Fruit fly (Drosophila melanogaster): ENCODE measurements around the gene SkpD.

The SkpD gene

DNA sequence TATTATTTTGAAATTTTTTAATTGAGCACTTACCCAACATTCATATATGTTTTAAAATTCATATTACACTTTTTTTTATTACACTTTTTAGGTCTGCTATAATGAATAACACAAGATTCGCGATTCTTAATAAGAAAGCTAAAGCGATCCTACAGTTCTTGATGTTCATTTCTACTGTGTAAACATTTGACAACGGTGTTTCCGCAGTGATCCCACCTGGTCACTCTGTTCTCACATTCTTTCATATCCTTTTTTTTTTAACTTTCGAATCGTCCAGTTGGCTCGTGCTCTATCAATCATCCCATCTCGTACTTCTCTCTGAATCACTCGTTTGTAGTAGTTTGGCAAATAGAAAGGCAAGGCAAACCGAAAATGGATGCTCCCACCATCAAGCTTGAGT lies at the start of gene SkpD:
TSS of gene SkpD (plus strand) at position 301 of the 400 bp plus-strand sequence.
- TF ChIP-seq Myc (optimal IDR thresholded peaks at IDR 0.05) (no peak), psq (optimal IDR thresholded peaks at IDR 0.05) (no peak), h (optimal IDR thresholded peaks at IDR 0.05) (no peak), insv (optimal IDR thresholded peaks at IDR 0.05) (no peak), ttk (optimal IDR thresholded peaks at IDR 0.05) (no peak), Sin3A (optimal IDR thresholded peaks at IDR 0.05) (no peak)

DNA sequence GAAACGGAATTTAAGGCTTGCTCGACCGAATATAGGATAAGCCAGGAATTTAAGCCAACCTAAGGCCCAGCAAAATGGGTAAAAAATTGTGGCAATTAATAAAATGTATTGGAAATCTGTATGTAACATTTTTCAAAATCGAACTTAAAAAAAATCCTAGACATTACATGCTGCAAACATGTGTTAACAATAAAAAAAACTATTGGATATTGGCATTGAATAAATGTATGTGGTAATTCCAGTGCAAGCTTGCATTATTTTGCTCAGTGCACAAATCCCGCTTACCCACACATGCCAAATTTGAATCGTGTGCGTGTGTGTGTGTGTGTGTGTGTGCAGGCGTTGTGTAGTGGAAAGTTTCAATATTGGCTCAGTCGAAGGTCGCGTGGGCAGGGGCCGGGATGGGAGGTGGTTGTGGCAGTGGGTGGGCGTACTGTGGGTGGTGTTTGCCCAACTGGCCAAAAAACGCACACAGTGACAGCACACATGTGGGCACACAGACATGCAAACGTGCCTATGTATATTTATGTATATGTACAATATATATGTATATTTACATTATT lies 49.0 kb upstream of the SkpD start:
- TF ChIP-seq psq (optimal IDR thresholded peaks at IDR 0.05) = no peak
- TF ChIP-seq h (optimal IDR thresholded peaks at IDR 0.05) = no peak
- no peak for TF ChIP-seq Myc (optimal IDR thresholded peaks at IDR 0.05)
- TF ChIP-seq insv (optimal IDR thresholded peaks at IDR 0.05) = no peak
- TF ChIP-seq ttk (optimal IDR thresholded peaks at IDR 0.05) = no peak
- TF ChIP-seq Sin3A (optimal IDR thresholded peaks at IDR 0.05) = no peak

DNA sequence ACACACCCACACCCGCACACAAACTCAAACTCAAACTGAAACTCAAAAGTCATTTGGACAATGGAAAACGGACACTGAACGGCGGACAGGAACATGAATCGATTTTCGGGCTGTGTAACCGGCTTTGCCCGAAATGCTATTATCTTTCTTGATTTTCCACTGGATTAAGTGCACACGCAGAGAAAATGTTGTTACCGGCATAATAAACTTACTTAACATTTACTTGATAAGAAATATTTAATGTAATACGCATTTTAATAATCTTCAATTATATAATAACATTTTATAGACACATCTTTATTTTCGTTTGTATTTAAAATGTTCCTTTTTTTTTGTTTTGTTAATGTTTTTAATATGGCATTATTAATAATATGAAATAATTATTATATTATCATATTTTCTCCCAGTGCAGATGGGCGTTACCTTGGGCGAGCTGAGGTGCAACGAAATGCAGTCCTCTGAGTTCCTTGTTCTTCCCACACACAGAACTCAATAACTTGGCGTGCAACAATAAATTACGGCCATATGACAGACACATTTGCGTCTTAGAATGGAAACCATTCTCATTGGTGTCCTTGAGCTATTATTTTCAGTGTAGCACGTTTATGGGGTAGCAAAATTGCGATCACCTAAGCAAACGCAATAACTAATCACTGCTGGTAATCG lies 47.6 kb upstream of the SkpD start, which contains the start of gene CG12702:
TSS of gene CG12702 (minus strand) at position 51 of the 666 bp plus-strand sequence.
- TF ChIP-seq Sin3A (optimal IDR thresholded peaks at IDR 0.05) (no peak), ttk (optimal IDR thresholded peaks at IDR 0.05) (no peak), insv (optimal IDR thresholded peaks at IDR 0.05) (no peak), psq (optimal IDR thresholded peaks at IDR 0.05) (no peak), Myc (optimal IDR thresholded peaks at IDR 0.05) (no peak), h (optimal IDR thresholded peaks at IDR 0.05) (no peak)

DNA sequence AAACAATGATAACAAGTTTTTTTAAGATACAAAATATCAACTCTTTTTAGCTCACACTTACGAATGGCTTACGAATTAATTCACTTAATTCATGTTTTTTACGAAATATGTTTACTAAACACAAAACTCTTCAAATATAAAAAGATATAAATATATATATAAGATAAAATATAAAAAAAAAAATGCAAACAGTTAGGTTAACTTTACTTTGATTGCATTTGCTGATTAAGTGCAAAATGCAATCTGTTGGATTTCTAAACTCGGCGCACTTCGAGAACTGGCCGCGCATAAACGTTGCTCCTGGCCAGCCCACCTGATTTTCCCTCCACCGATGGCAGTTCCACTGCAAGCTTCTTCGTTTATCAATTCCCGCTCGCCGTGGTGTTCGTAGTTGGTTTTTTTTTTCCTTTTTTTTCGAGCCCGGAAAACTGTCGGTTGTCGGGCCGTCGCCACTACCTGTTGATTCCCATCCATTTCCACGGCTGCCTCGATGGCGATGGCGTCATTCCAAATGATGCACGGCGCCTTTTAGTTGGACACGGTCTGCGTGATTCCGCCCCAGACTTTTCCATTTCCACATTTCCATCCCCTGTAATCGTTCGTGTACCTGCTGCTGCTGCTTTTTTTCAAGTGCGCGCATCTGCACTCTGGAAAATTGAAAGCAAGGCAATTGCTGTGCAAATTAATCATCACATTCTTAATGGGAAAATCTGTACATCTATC lies 46.9 kb upstream of the SkpD start:
- no peak for TF ChIP-seq psq (optimal IDR thresholded peaks at IDR 0.05)

DNA sequence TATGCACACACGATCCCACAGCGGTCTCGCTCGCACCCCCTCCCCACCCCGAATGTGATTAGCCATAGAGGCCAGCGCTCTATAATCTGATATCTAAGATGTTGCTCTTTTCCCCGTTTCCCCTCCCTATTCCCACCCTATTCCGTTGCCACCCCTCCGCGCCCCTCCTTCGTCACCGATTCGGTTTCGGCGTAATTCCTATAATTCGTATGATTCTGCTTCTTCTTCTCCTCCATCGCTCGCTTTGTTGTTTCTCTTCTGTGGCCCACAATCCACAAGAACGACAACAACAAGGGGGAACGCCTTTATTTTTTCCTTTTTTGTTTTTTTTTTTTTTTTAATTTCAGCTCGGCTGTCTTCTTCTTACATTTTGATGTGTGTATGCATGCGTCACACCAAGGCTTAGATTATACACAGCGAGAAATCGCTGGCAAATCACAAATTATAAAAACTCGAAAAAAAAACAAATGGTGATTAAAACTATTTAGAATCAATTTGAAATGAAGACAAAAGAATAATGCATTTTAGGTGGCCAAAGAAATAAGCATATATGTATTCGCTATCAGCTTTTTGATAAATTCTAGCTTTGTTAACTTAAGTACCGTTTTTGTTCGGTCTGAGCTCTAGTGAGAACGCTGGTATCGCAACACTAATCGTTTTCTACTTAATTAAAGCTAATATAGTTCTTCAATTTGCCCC lies 42.6 kb upstream of the SkpD start:
- TF ChIP-seq Sin3A (optimal IDR thresholded peaks at IDR 0.05) (no peak), Myc (optimal IDR thresholded peaks at IDR 0.05) (no peak), insv (optimal IDR thresholded peaks at IDR 0.05) (no peak), ttk (optimal IDR thresholded peaks at IDR 0.05) (no peak), psq (optimal IDR thresholded peaks at IDR 0.05) (no peak), h (optimal IDR thresholded peaks at IDR 0.05) (no peak)

DNA sequence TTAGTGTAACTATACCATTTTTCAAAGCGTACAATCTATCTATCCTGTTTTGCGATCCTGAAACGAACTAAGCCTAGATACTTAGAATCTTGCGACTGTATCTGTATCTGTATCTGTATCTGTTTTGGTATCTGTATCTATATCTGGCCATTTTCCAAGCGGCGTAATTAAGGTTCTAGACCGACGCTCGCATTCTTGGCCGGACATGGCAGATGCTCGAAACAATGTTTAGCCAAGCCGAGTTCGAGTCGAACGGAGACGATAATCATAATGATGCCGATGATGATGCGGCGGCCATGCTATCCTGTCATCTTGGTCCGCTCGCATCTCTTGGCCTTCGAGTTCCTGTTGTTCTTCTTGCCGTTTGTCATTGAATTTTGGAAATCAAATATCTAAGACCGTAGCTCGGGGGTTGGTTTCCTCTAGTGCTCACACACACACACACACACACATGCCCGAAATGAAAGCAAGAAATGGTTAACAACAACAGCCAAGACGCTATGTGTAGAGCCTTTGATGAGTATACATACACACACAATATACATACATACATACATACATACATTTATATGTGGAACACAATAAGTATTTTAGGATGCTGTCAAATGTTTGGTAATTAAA lies 40.4 kb upstream of the SkpD start:
- TF ChIP-seq insv (optimal IDR thresholded peaks at IDR 0.05) = no peak
- no peak for TF ChIP-seq ttk (optimal IDR thresholded peaks at IDR 0.05)
- no peak for TF ChIP-seq Myc (optimal IDR thresholded peaks at IDR 0.05)
- no peak for TF ChIP-seq Sin3A (optimal IDR thresholded peaks at IDR 0.05)
- TF ChIP-seq psq (optimal IDR thresholded peaks at IDR 0.05) = no peak
- no peak for TF ChIP-seq h (optimal IDR thresholded peaks at IDR 0.05)

DNA sequence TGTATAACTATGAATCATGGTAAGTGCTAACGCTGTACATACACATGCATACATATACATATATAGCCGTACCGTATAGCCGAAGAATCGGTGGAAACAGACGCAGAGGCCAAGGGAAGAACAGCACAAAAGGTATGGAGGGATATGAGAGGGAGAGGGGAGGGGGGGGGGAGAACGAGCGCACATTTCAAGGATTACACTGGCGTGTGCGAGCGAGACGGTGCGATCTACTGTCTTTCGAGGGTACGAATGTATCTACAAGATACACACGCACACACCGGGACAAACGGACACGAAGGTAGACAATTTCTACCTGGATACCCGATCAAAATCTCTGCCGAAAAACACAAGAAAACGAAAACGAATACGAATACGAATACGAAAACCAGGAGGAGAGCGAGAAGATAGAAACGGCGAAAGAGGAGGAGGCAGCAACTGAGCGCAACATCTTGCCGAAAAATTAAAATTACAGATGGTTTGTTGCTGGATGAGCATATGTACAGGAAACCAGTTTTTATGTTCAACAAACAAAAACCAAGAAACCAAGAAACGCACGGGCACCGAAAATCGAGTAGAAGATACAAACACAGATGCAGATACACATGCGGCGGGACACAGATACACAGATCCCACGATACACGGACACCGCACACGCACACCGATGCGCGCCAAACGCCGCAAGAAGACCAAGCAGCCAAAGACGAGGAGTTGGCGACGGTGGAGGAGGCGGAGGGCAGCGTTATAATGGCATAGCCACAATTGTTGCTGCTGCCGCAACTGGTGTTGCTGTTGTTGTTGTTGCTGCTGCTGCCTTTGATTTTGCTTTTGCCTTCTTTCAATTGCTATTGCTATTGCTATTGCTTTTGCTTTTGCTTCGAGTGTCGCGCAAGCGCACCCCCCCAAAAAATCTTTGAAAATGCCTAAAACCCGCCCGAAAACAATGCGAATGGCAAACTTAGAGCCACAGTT lies 38.5 kb upstream of the SkpD start:
- TF ChIP-seq psq (optimal IDR thresholded peaks at IDR 0.05) = no peak
- no peak for TF ChIP-seq ttk (optimal IDR thresholded peaks at IDR 0.05)
- TF ChIP-seq Myc (optimal IDR thresholded peaks at IDR 0.05) = no peak
- TF ChIP-seq insv (optimal IDR thresholded peaks at IDR 0.05) = no peak
- no peak for TF ChIP-seq Sin3A (optimal IDR thresholded peaks at IDR 0.05)
- TF ChIP-seq h (optimal IDR thresholded peaks at IDR 0.05) = no peak

DNA sequence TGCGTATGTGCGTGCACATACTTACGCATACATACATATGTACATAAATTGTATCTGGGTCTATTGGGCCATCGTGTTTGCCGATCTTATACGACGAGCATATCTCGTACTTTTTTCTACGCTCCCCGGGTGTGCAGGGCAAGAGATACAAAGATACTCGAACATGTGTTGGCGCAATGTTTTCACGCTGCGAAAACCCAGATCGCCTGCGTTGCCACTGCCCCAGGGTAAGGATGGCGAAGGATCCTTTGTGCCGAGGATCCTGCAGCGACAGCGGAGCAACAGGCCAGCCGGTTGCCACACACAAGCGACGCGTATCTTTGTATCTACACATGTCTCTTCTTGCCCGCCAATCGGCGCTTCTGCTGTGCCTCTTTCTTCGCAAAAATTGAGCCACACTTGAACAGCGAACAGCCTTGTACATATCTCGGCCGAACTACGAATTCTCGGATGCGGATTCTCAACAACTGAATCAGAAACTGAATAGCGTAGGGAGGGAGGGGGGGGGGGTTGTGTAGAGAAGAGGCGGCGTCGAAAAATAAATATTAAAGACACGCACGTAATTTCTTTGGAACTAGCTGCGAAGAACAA lies 37.4 kb upstream of the SkpD start:
- TF ChIP-seq psq (optimal IDR thresholded peaks at IDR 0.05) (no peak), Sin3A (optimal IDR thresholded peaks at IDR 0.05) (no peak), h (optimal IDR thresholded peaks at IDR 0.05) (no peak), Myc (optimal IDR thresholded peaks at IDR 0.05) (no peak), insv (optimal IDR thresholded peaks at IDR 0.05) (no peak), ttk (optimal IDR thresholded peaks at IDR 0.05) (no peak)

DNA sequence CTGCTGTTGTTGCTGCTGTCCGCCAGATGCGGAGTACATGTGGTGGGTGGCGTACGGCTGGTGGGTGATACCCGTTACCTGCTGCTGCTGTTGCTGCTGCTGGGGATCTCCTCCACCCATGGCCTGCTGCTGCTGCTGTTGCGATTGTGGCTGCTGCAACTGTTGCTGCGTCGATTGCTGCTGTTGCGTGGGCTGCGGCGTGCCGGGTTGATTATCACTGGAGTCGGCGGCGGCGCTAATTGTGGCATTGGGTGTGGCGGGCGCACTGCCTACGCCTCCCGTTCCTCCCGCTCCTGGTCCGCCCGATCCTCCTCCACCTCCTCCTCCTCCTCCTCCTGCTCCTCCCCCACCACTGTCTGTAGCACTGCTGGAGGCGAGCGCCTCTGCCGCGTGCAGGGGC lies 30.7 kb upstream of the SkpD start:
- TF ChIP-seq insv (optimal IDR thresholded peaks at IDR 0.05) (no peak), Sin3A (optimal IDR thresholded peaks at IDR 0.05) (no peak), ttk (optimal IDR thresholded peaks at IDR 0.05) (no peak), psq (optimal IDR thresholded peaks at IDR 0.05) (no peak), h (optimal IDR thresholded peaks at IDR 0.05) (no peak), Myc (optimal IDR thresholded peaks at IDR 0.05) (no peak)

DNA sequence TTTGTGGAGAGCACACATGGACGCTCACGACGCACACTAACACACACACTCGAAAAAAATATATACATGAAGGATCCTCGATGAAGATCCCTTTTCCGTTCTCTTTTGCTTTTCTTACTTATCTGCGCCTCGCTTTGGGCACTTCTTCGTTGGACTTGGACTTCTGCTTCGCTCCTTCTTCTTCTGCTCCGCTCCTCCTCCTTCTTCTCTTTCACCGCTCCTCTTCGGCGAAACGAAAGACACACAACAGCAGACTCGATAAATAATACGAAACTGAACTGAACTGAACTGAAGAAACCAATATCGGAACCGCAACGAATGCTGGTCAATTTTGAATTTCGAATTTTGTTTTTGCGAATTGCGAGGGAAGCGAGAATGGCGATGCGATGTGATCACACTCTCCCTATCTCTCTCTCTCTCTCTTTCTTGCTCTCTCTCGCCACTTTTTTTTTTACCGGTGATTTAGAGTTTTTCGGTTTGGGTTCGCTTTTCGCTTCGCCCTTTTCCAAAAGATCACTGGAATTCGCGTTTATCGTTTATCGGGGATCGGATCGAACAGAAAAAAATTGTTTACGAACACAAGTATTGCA lies 29.7 kb upstream of the SkpD start:
- TF ChIP-seq h (optimal IDR thresholded peaks at IDR 0.05) (no peak), Myc (optimal IDR thresholded peaks at IDR 0.05) (no peak), Sin3A (optimal IDR thresholded peaks at IDR 0.05) (no peak), insv (optimal IDR thresholded peaks at IDR 0.05) (no peak), psq (optimal IDR thresholded peaks at IDR 0.05) (no peak), ttk (optimal IDR thresholded peaks at IDR 0.05) (no peak)
